Fruit fly (Drosophila melanogaster): ENCODE data around the gene robo2.

The robo2 gene

dm6 chr2L:1433732-1434131 lies 13.5 kb upstream of the robo2 start (continued):
- TF ChIP-seq CG1832 (GFP tag; optimal IDR thresholded peaks at IDR 0.05) (no peak), phol (tag; optimal IDR thresholded peaks at IDR 0.05) (peak; percentile 94), MTF-1 (GFP tag; optimal IDR thresholded peaks at IDR 0.05; ENCODE audit: borderline replicate concordance) (peak; percentile 88), Neu2 (GFP tag; optimal IDR thresholded peaks at IDR 0.05; ENCODE audit: borderline replicate concordance) (no peak), CG33557 (GFP tag; optimal IDR thresholded peaks at IDR 0.05) (peak; percentile 57), vfl (GFP tag; optimal IDR thresholded peaks at IDR 0.05) (peak; percentile 56), CG17186 (GFP tag; optimal IDR thresholded peaks at IDR 0.05) (peak; percentile 93), CG6854 (GFP tag; optimal IDR thresholded peaks at IDR 0.05) (peak; percentile 54), ash1 (GFP tag; optimal IDR thresholded peaks at IDR 0.05) (no peak), gem (tag; optimal IDR thresholded peaks at IDR 0.05) (peak; percentile 94), CG6654 (GFP tag; optimal IDR thresholded peaks at IDR 0.05) (peak; percentile 84), Sry-δ (GFP tag; optimal IDR thresholded peaks at IDR 0.05) (no peak), salm (tag; optimal IDR thresholded peaks at IDR 0.05) (peak; percentile 71), vnd (GFP tag; IDR thresholded peaks at IDR 0.05; ENCODE audit: partially characterized antibody) (no peak), corto (GFP tag; optimal IDR thresholded peaks at IDR 0.05) (no peak), CG6791 (GFP tag; IDR thresholded peaks at IDR 0.05; ENCODE audit: partially characterized antibody) (no peak), CG10654 (GFP tag; optimal IDR thresholded peaks at IDR 0.05) (peak; percentile 94), yki (optimal IDR thresholded peaks at IDR 0.05) (no peak), mirr (GFP tag; optimal IDR thresholded peaks at IDR 0.05) (peak; percentile 27), CG11093 (GFP tag; IDR thresholded peaks at IDR 0.05) (peak; percentile 93), MESR4 (GFP tag; optimal IDR thresholded peaks at IDR 0.05) (peak; percentile 36), mam (GFP tag; optimal IDR thresholded peaks at IDR 0.05) (peak; percentile 81), CG6689 (GFP tag; IDR thresholded peaks at IDR 0.05) (peak; percentile 94), fd96Cb (tag; optimal IDR thresholded peaks at IDR 0.05) (peak; percentile 93), kni (GFP tag; optimal IDR thresholded peaks at IDR 0.05) (peak; percentile 45), Oli (tag; optimal IDR thresholded peaks at IDR 0.05) (peak; percentile 49), CG3847 (GFP tag; IDR thresholded peaks at IDR 0.05) (no peak), dimm (GFP tag; IDR thresholded peaks at IDR 0.05) (peak; percentile 90), shn (GFP tag; optimal IDR thresholded peaks at IDR 0.05) (peak; percentile 86), CG13624 (GFP tag; optimal IDR thresholded peaks at IDR 0.05) (no peak), CG12942 (GFP tag; optimal IDR thresholded peaks at IDR 0.05) (peak; percentile 78), CG15269 (tag; optimal IDR thresholded peaks at IDR 0.05) (peak; percentile 89), mld (GFP tag; IDR thresholded peaks at IDR 0.05; ENCODE audit: partially characterized antibody) (no peak), Trl (optimal IDR thresholded peaks at IDR 0.05) (no peak), Trl (GFP tag; optimal IDR thresholded peaks at IDR 0.05) (peak; percentile 89), eve (GFP tag; optimal IDR thresholded peaks at IDR 0.05) (peak in 1 of 2 experiments; percentile 95), CG14860 (GFP tag; IDR thresholded peaks at IDR 0.05; ENCODE audit: partially characterized antibody) (no peak), Dll (GFP tag; IDR thresholded peaks at IDR 0.05; ENCODE audit: partially characterized antibody) (no peak), ro (GFP tag; IDR thresholded peaks at IDR 0.05) (no peak), HmgZ (tag; optimal IDR thresholded peaks at IDR 0.05) (no peak), Hey (tag; optimal IDR thresholded peaks at IDR 0.05) (peak; percentile 36), usp (GFP tag; optimal IDR thresholded peaks at IDR 0.05) (no peak), CG13424 (tag; optimal IDR thresholded peaks at IDR 0.05) (peak; percentile 15), HLH4C (GFP tag; IDR thresholded peaks at IDR 0.05; ENCODE audit: partially characterized antibody) (no peak), CG9609 (GFP tag; optimal IDR thresholded peaks at IDR 0.05) (peak; percentile 94), CG9797 (GFP tag; optimal IDR thresholded peaks at IDR 0.05) (peak; percentile 16), otp (GFP tag; IDR thresholded peaks at IDR 0.05) (peak; percentile 92), chinmo (GFP tag; IDR thresholded peaks at IDR 0.05; ENCODE audit: partially characterized antibody) (no peak), CG16779 (GFP tag; IDR thresholded peaks at IDR 0.05) (peak; percentile 79), toy (GFP tag; IDR thresholded peaks at IDR 0.05) (peak; percentile 54; the same call in 1 of the 2 replicates), Sox100B (GFP tag; optimal IDR thresholded peaks at IDR 0.05) (peak; percentile 72)
